Worm (Caenorhabditis elegans) whole organism, L4/young adult: ENCODE results near the gene math-39.
"Not testable (repeated sequence)": the region's sequence is repeated elsewhere in the genome, so short reads cannot be mapped to it uniquely, and the experiment has no call there.

Experiments
- dao-5 ChIP-seq: sonication (generic microtip); optimal IDR thresholded peaks from 2 replicates; lab custom pipeline; 2016; ENCODE audit warnings: missing genotype, missing genetic modification characterization, moderate library complexity, missing compliant biosample characterization
- him-1 ChIP-seq: sonication (generic microtip); optimal IDR thresholded peaks from 2 replicates; lab custom pipeline; 2016; ENCODE audit warnings: missing genotype, missing genetic modification reagents, missing genetic modification characterization, missing compliant biosample characterization

ce11 chrII:1854094-1854493 lies 22.0 kb downstream of the math-39 start, which contains the start of gene fbxb-95:
- TF ChIP-seq him-1 (tag; lab: Kevin White, UChicago); dao-5: not testable (repeated sequence)
